Fruit fly (Drosophila melanogaster) whole organism, prepupa: Measurements from ENCODE around the gene Snoo.

ENCODE experiments used
- CG10631 ChIP-seq: fragments of 200-800 bp; sonication (Bioruptor generic); optimal IDR thresholded peaks from 2 replicates; lab custom pipeline; 2016; ENCODE audit warnings: missing biosample characterization, missing genetic modification characterization
- CG11294 ChIP-seq: fragments of 200-800 bp; sonication (Bioruptor generic); IDR thresholded peaks from 2 replicates; pipeline ENCODE4 v1.3.6; 2022; ENCODE audit warnings: missing biosample characterization, missing genetic modification characterization
- CG11762 ChIP-seq: fragments of 200-800 bp; sonication (Bioruptor generic); optimal IDR thresholded peaks from 3 replicates; lab custom pipeline; 2016; ENCODE audit warnings: missing biosample characterization, missing genetic modification characterization; ENCODE audit not compliant: insufficient read depth
- CG11902 ChIP-seq: fragments of 200-800 bp; sonication (Bioruptor generic); optimal IDR thresholded peaks from 3 replicates; lab custom pipeline; 2016; ENCODE audit warnings: missing biosample characterization, missing genetic modification characterization
- CG15336 ChIP-seq: fragments of 200-800 bp; sonication (Bioruptor generic); IDR thresholded peaks from 2 replicates; pipeline ENCODE4 v1.3.6; 2022; ENCODE audit warnings: missing biosample characterization, missing genetic modification characterization
- CG16779 ChIP-seq: fragments of 200-800 bp; sonication (Bioruptor generic); optimal IDR thresholded peaks from 3 replicates; lab custom pipeline; 2017; ENCODE audit warnings: missing biosample characterization, mild to moderate bottlenecking, missing genetic modification characterization
- CG3032 ChIP-seq: fragments of 200-800 bp; optimal IDR thresholded peaks from 2 replicates; lab custom pipeline; 2019; ENCODE audit warnings: missing biosample characterization, mild to moderate bottlenecking, missing genetic modification characterization, moderate library complexity
- CG32006 ChIP-seq: fragments of 200-800 bp; sonication (Bioruptor generic); optimal IDR thresholded peaks from 3 replicates; lab custom pipeline; 2017; ENCODE audit warnings: missing biosample characterization, mild to moderate bottlenecking, missing genetic modification characterization
- CG3919 ChIP-seq: fragments of 200-800 bp; sonication (Bioruptor generic); optimal IDR thresholded peaks from 3 replicates; lab custom pipeline; 2016; ENCODE audit warnings: missing biosample characterization, missing genetic modification characterization
- CG4318 ChIP-seq: fragments of 200-800 bp; sonication (Bioruptor generic); optimal IDR thresholded peaks from 3 replicates; lab custom pipeline; 2017; ENCODE audit warnings: missing biosample characterization, mild to moderate bottlenecking, missing genetic modification characterization
- CG6163 ChIP-seq: fragments of 200-800 bp; sonication (Bioruptor generic); IDR thresholded peaks from 3 replicates; pipeline ENCODE4 v1.3.6; 2022; ENCODE audit warnings: missing biosample characterization, missing genetic modification characterization
- CG6276 ChIP-seq: fragments of 200-800 bp; sonication (Bioruptor generic); optimal IDR thresholded peaks from 2 replicates; lab custom pipeline; 2017; ENCODE audit warnings: missing biosample characterization, mild to moderate bottlenecking, missing genetic modification characterization
- CG6808 ChIP-seq: fragments of 200-800 bp; sonication (Bioruptor generic); optimal IDR thresholded peaks from 3 replicates; lab custom pipeline; 2017; ENCODE audit warnings: missing biosample characterization, missing genetic modification characterization, mild to moderate bottlenecking, moderate library complexity, missing genetic modification reagents
- CG6854 ChIP-seq: fragments of 200-800 bp; sonication (Bioruptor generic); optimal IDR thresholded peaks from 2 replicates; lab custom pipeline; 2017; ENCODE audit warnings: missing biosample characterization, mild to moderate bottlenecking, missing genetic modification characterization
- CG7368 ChIP-seq: fragments of 200-800 bp; sonication (Bioruptor generic); optimal IDR thresholded peaks from 3 replicates; lab custom pipeline; 2016; ENCODE audit warnings: missing biosample characterization, missing genetic modification characterization
- CG8119 ChIP-seq: fragments of 200-800 bp; sonication (Bioruptor generic); IDR thresholded peaks from 3 replicates; pipeline ENCODE4 v1.3.6; 2022; ENCODE audit warnings: missing biosample characterization, missing genetic modification characterization
- CG8632 ChIP-seq: fragments of 200-800 bp; sonication (Bioruptor generic); optimal IDR thresholded peaks from 3 replicates; lab custom pipeline; 2016; ENCODE audit warnings: missing biosample characterization, missing genetic modification characterization
- Eip75B ChIP-seq: fragments of 200-800 bp; sonication (Bioruptor generic); optimal IDR thresholded peaks from 3 replicates; lab custom pipeline; 2016; ENCODE audit warnings: missing biosample characterization, missing genetic modification characterization
- Eip78C ChIP-seq: fragments of 200-800 bp; sonication (Bioruptor generic); peaks from one replicate; lab custom pipeline; 2016; ENCODE audit warnings: missing biosample characterization, missing genetic modification characterization
- Eip93F ChIP-seq: fragments of 200-800 bp; sonication (Bioruptor generic); optimal IDR thresholded peaks from 2 replicates; lab custom pipeline; 2016; ENCODE audit warnings: missing biosample characterization, mild to moderate bottlenecking, missing genetic modification characterization
- Ets21C ChIP-seq: fragments of 200-800 bp; sonication (Bioruptor generic); optimal IDR thresholded peaks from 3 replicates; lab custom pipeline; 2016; ENCODE audit warnings: missing biosample characterization, missing genetic modification characterization
- Gug ChIP-seq: fragments of 200-800 bp; sonication (Bioruptor generic); IDR thresholded peaks from 2 replicates; pipeline ENCODE4 v1.3.6; 2022; ENCODE audit warnings: missing biosample characterization, missing genetic modification characterization
- Hr39 ChIP-seq: fragments of 200-800 bp; sonication (Bioruptor generic); optimal IDR thresholded peaks from 2 replicates; lab custom pipeline; 2016; ENCODE audit warnings: missing biosample characterization, missing genetic modification characterization
- Hr4 ChIP-seq: fragments of 200-800 bp; sonication (Bioruptor generic); optimal IDR thresholded peaks from 3 replicates; lab custom pipeline; 2016; ENCODE audit warnings: missing biosample characterization, missing genetic modification characterization
- Lpt ChIP-seq: fragments of 200-800 bp; sonication (Bioruptor generic); optimal IDR thresholded peaks from 3 replicates; lab custom pipeline; 2016; ENCODE audit warnings: missing biosample characterization, missing genetic modification characterization
- Met ChIP-seq: fragments of 200-800 bp; sonication (Bioruptor generic); optimal IDR thresholded peaks from 3 replicates; lab custom pipeline; 2016; ENCODE audit warnings: missing biosample characterization, missing genetic modification characterization
- OdsH ChIP-seq: fragments of 200-800 bp; sonication (Bioruptor generic); optimal IDR thresholded peaks from 3 replicates; lab custom pipeline; 2016; ENCODE audit warnings: missing biosample characterization, missing genetic modification characterization
- Sox102F ChIP-seq: fragments of 200-800 bp; sonication (Bioruptor generic); optimal IDR thresholded peaks from 2 replicates; lab custom pipeline; 2016; ENCODE audit warnings: missing biosample characterization, mild to moderate bottlenecking, missing genetic modification characterization
- Sox14 ChIP-seq: fragments of 200-800 bp; sonication (Bioruptor generic); optimal IDR thresholded peaks from 3 replicates; lab custom pipeline; 2016; ENCODE audit warnings: missing biosample characterization, missing genetic modification characterization
- Sox15 ChIP-seq: fragments of 200-800 bp; sonication (Bioruptor generic); optimal IDR thresholded peaks from 3 replicates; lab custom pipeline; 2016; ENCODE audit warnings: missing biosample characterization, missing genetic modification characterization
- achi ChIP-seq: fragments of 200-800 bp; sonication (Bioruptor generic); optimal IDR thresholded peaks from 3 replicates; lab custom pipeline; 2016; ENCODE audit warnings: missing biosample characterization, missing genetic modification characterization
- acj6 ChIP-seq: fragments of 200-800 bp; sonication (Bioruptor generic); optimal IDR thresholded peaks from 3 replicates; lab custom pipeline; 2016; ENCODE audit warnings: missing biosample characterization, missing genetic modification characterization
- cyc ChIP-seq: fragments of 200-800 bp; sonication (Bioruptor generic); optimal IDR thresholded peaks from 3 replicates; lab custom pipeline; 2016; ENCODE audit warnings: missing biosample characterization, missing genetic modification characterization
- dac ChIP-seq: fragments of 200-800 bp; sonication (Bioruptor generic); optimal IDR thresholded peaks from 2 replicates; lab custom pipeline; 2017; ENCODE audit warnings: missing biosample characterization, mild to moderate bottlenecking, missing genetic modification characterization
- dsx ChIP-seq: fragments of 200-800 bp; optimal IDR thresholded peaks from 3 replicates; lab custom pipeline; 2019; ENCODE audit warnings: missing biosample characterization, mild to moderate bottlenecking, missing genetic modification characterization, moderate library complexity; ENCODE audit not compliant: poor library complexity, severe bottlenecking
- eg ChIP-seq: fragments of 200-800 bp; sonication (Bioruptor generic); IDR thresholded peaks from 3 replicates; pipeline ENCODE4 v1.3.6; 2022; ENCODE audit warnings: missing biosample characterization, missing genetic modification characterization
- fd85E ChIP-seq: fragments of 200-800 bp; sonication (Bioruptor generic); optimal IDR thresholded peaks from 3 replicates; lab custom pipeline; 2016; ENCODE audit warnings: missing biosample characterization, missing genetic modification characterization
- fkh ChIP-seq: fragments of 200-800 bp; sonication (Bioruptor generic); optimal IDR thresholded peaks from 3 replicates; lab custom pipeline; 2017; ENCODE audit warnings: missing biosample characterization, mild to moderate bottlenecking, missing genetic modification characterization, moderate library complexity
- lz ChIP-seq: fragments of 200-800 bp; sonication (Bioruptor generic); optimal IDR thresholded peaks from 3 replicates; lab custom pipeline; 2016; ENCODE audit warnings: missing biosample characterization, missing genetic modification characterization
- net ChIP-seq: fragments of 200-800 bp; sonication (Bioruptor generic); optimal IDR thresholded peaks from 3 replicates; lab custom pipeline; 2016; ENCODE audit warnings: missing biosample characterization, missing genetic modification characterization
- pdm3 ChIP-seq: fragments of 200-800 bp; sonication (Bioruptor generic); optimal IDR thresholded peaks from 3 replicates; lab custom pipeline; 2016; ENCODE audit warnings: missing biosample characterization, missing genetic modification characterization
- salr ChIP-seq, 2 experiments: fragments of 200-800 bp; sonication (Bioruptor generic); optimal IDR thresholded peaks; 3 replicates each; lab custom pipeline; 2016 to 2018; ENCODE audit warnings: missing biosample characterization in 2 of 2, missing genetic modification characterization in 2 of 2, mild to moderate bottlenecking in 1 of 2
- spab ChIP-seq: fragments of 200-800 bp; sonication (Bioruptor generic); optimal IDR thresholded peaks from 2 replicates; lab custom pipeline; 2017; ENCODE audit warnings: missing biosample characterization, mild to moderate bottlenecking, missing genetic modification characterization, missing genetic modification reagents
- ss ChIP-seq, 2 experiments: fragments of 200-800 bp; sonication (Bioruptor generic); optimal IDR thresholded peaks; 2 replicates in 1 of 2; 3 replicates in 1 of 2; lab custom pipeline; 2017 to 2018; ENCODE audit warnings: mild to moderate bottlenecking in 2 of 2, missing biosample characterization in 2 of 2, missing genetic modification characterization in 2 of 2, moderate library complexity in 1 of 2
- svp ChIP-seq: fragments of 200-800 bp; sonication (Bioruptor generic); peaks from one replicate; lab custom pipeline; 2016; ENCODE audit warnings: missing biosample characterization, missing genetic modification characterization
- topi ChIP-seq: fragments of 200-800 bp; sonication (Bioruptor generic); optimal IDR thresholded peaks from 3 replicates; lab custom pipeline; 2016; ENCODE audit warnings: missing biosample characterization, missing genetic modification characterization

Snoo gene

dm6 chr2L:7957068-7957868 is 26.7 kb downstream of the Snoo start (continued):
- TF ChIP-seq Met: peak; percentile 8
- TF ChIP-seq net (GFP tag; lab: Kevin White, UChicago): no peak
- TF ChIP-seq cyc (GFP tag; lab: Kevin White, UChicago): no peak
- peak; percentile 81 for TF ChIP-seq CG32006 (GFP tag; lab: Kevin White, UChicago)
- TF ChIP-seq Lpt (GFP tag; lab: Kevin White, UChicago): peak; percentile 48

dm6 chr2L:7956310-7957067 is 27.5 kb downstream of the Snoo start:
- no peak for TF ChIP-seq topi (GFP tag; lab: Kevin White, UChicago)
- peak; percentile 62 for TF ChIP-seq Hr4 (GFP tag; lab: Kevin White, UChicago)
- TF ChIP-seq CG4318 (GFP tag; lab: Kevin White, UChicago): peak; percentile 26
- TF ChIP-seq Eip78C (GFP tag; lab: Kevin White, UChicago): peak; percentile 73
- peak; percentile 48 for TF ChIP-seq CG10631 (GFP tag; lab: Kevin White, UChicago)
- no peak for TF ChIP-seq CG16779 (tag; lab: Kevin White, UChicago)
- no peak for TF ChIP-seq lz (GFP tag; lab: Kevin White, UChicago)
- TF ChIP-seq CG7368 (GFP tag; lab: Kevin White, UChicago): no peak
- no peak for TF ChIP-seq Sox15
- TF ChIP-seq Gug (GFP tag; lab: Robert Waterston, UW): peak; percentile 52; the same call in 1 of the 2 replicates
- TF ChIP-seq OdsH: peak; percentile 34
- no peak for TF ChIP-seq Sox102F
- no peak for TF ChIP-seq Met
- TF ChIP-seq Ets21C (GFP tag; lab: Kevin White, UChicago): no peak
- TF ChIP-seq CG15336 (GFP tag; lab: Robert Waterston, UW): peak; percentile 76
- no peak for TF ChIP-seq CG3032
- no peak for TF ChIP-seq dac (GFP tag; lab: Kevin White, UChicago)
- no peak for TF ChIP-seq CG6808 (GFP tag; lab: Kevin White, UChicago)
- TF ChIP-seq Hr39 (GFP tag; lab: Kevin White, UChicago): no peak
- peak; percentile 41; the same call in 1 of the 2 replicates for TF ChIP-seq CG11294 (GFP tag; lab: Robert Waterston, UW)
- TF ChIP-seq fkh (GFP tag; lab: Kevin White, UChicago): no peak
- TF ChIP-seq CG32006 (GFP tag; lab: Kevin White, UChicago): peak; percentile 76
- TF ChIP-seq salr (GFP tag; optimal IDR thresholded peaks at IDR 0.05; lab: Kevin White, UChicago): peak in 1 of 2 experiments; percentile 25
- peak; percentile 10 for TF ChIP-seq CG3919
- peak; percentile 72 for TF ChIP-seq eg
- TF ChIP-seq net (GFP tag; lab: Kevin White, UChicago): peak; percentile 8
- peak; percentile 47 for TF ChIP-seq svp (GFP tag; lab: Kevin White, UChicago)
- no peak for TF ChIP-seq fd85E (GFP tag; lab: Kevin White, UChicago)
- peak; percentile 21 for TF ChIP-seq acj6 (GFP tag; lab: Kevin White, UChicago)
- TF ChIP-seq CG8119 (GFP tag; lab: Robert Waterston, UW): peak; percentile 60
- no peak for TF ChIP-seq CG11902
- no peak for TF ChIP-seq Eip93F (GFP tag; lab: Kevin White, UChicago)
- TF ChIP-seq pdm3: no peak
- no peak for TF ChIP-seq ss (GFP tag; optimal IDR thresholded peaks at IDR 0.05; lab: Kevin White, UChicago)
- TF ChIP-seq CG6163 (GFP tag; lab: Robert Waterston, UW): peak; percentile 44; the same call in 2 of the 3 replicates
- no peak for TF ChIP-seq CG8632
- TF ChIP-seq CG6854: no peak
- no peak for TF ChIP-seq Lpt (GFP tag; lab: Kevin White, UChicago)
- peak; percentile 4 for TF ChIP-seq CG11762
- peak; percentile 42 for TF ChIP-seq CG6276
- TF ChIP-seq Sox14 (GFP tag; lab: Kevin White, UChicago): peak; percentile 26
- TF ChIP-seq spab: no peak
- peak; percentile 18 for TF ChIP-seq Eip75B
- TF ChIP-seq dsx (GFP tag; lab: Kevin White, UChicago): no peak
- TF ChIP-seq achi (GFP tag; lab: Kevin White, UChicago): peak; percentile 27
